Worm (Caenorhabditis elegans) whole organism, L3 larva: ENCODE measurements around the gene mesp-1.

ENCODE experiments used
- aly-2 ChIP-seq: fragments of 150-350 bp; optimal IDR thresholded peaks from 2 replicates; lab custom pipeline; 2014; ENCODE audit warnings: missing biosample characterization, missing genetic modification characterization
- eor-1 ChIP-seq, 2 experiments: fragments of 150-350 bp; optimal IDR thresholded peaks; 2 replicates each; lab custom pipeline; 2014 to 2018; ENCODE audit warnings: missing biosample characterization in 2 of 2, missing genetic modification characterization in 2 of 2
- fkh-10 ChIP-seq: sonication (generic microtip); optimal IDR thresholded peaks from 2 replicates; lab custom pipeline; 2017; ENCODE audit warnings: missing biosample characterization, missing genetic modification reagents, missing genetic modification characterization
- lin-15B ChIP-seq: fragments of 150-350 bp; optimal IDR thresholded peaks from 2 replicates; lab custom pipeline; 2014; ENCODE audit warnings: missing biosample characterization, missing genetic modification characterization
- lsy-12 ChIP-seq: sonication (generic microtip); optimal IDR thresholded peaks from 2 replicates; lab custom pipeline; 2016; ENCODE audit warnings: mild to moderate bottlenecking, missing genetic modification characterization, missing compliant biosample characterization
- nhr-11 ChIP-seq: fragments of 150-350 bp; optimal IDR thresholded peaks from 2 replicates; lab custom pipeline; 2014; ENCODE audit warnings: missing biosample characterization, missing genetic modification characterization
- pha-4 ChIP-seq: fragments of 150-350 bp; optimal IDR thresholded peaks from 2 replicates; lab custom pipeline; 2014; ENCODE audit warnings: missing biosample characterization, missing genetic modification reagents, missing genetic modification characterization
- ztf-11 ChIP-seq: fragments of 150-350 bp; optimal IDR thresholded peaks from 2 replicates; lab custom pipeline; 2014; ENCODE audit warnings: missing biosample characterization, missing genetic modification characterization

DNA sequence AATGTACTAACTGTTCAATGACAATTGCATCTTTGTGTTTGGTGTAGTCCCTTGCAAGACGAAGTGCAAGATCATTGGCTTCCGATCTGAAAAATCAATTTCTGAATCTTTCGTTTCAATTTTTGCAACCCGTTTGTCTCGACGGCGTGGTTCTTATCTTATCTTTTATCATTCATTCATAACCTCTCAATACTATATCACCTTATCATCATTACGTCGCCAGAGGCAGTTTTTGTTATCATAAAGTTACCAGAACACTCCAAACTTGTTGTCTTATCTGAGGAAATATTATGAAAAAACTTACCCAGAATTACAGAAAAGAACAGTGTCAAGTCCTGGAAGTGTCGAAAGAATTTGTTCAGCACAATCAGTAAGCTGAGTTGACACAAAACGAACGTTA is 48.6 kb upstream of the mesp-1 start:
- TF ChIP-seq eor-1 (tag; optimal IDR thresholded peaks at IDR 0.05; lab: Kevin White, UChicago), result no peak
- no peak for TF ChIP-seq nhr-11
- no peak for TF ChIP-seq lsy-12 (tag; lab: Kevin White, UChicago)
- TF ChIP-seq lin-15B (tag; lab: Kevin White, UChicago), result no peak
- no peak for TF ChIP-seq fkh-10 (GFP tag; lab: Kevin White, UChicago)
- TF ChIP-seq ztf-11, result no peak
- TF ChIP-seq aly-2, result no peak
- TF ChIP-seq pha-4 (tag; lab: Kevin White, UChicago), result peak; percentile 35
